Fruit fly (Drosophila melanogaster) whole organism, wandering third instar larva: ENCODE results near the gene CG17734.

ENCODE experiments used
- GATAd ChIP-seq: sonication (Bioruptor generic); optimal IDR thresholded peaks from 2 replicates; lab custom pipeline; 2016; ENCODE audit warnings: missing biosample characterization, missing genetic modification characterization
- Jra ChIP-seq: sonication (Bioruptor generic); optimal IDR thresholded peaks from 2 replicates; lab custom pipeline; 2016; ENCODE audit warnings: missing biosample characterization, missing genetic modification characterization
- h ChIP-seq: fragments of 200-800 bp; sonication (Bioruptor generic); optimal IDR thresholded peaks from 3 replicates; lab custom pipeline; 2016; ENCODE audit warnings: missing biosample characterization, mild to moderate bottlenecking, missing genetic modification characterization
- pan ChIP-seq: fragments of >200 bp; optimal IDR thresholded peaks from 2 replicates; lab custom pipeline; 2017
- usp ChIP-seq: fragments of >200 bp; optimal IDR thresholded peaks from 2 replicates; lab custom pipeline; 2017; ENCODE audit warnings: missing biosample characterization, missing genetic modification characterization

DNA sequence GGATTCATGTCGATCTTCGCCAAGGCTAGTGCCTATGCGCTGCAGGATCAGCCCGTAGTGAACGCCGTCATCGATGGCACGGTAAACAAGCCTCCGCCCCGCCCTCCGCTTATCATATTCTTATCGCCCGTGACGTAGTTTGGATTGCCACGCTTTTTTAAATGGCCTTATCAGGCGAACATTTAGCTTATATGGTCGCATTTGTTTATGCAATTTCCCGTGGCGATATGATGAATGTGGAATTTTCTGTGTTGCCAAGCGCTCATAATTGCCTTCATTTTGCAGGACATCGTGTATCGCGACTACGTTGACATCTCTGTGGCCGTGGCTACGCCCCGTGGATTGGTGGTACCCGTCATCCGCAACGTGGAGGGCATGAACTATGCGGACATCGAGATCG lies 2.0 kb upstream of the CG17734 start:
- no peak for TF ChIP-seq pan (lab: Kevin White, UChicago)
- TF ChIP-seq usp (GFP tag; lab: Kevin White, UChicago) = no peak
- TF ChIP-seq h = no peak
- TF ChIP-seq Jra = no peak
- no peak for TF ChIP-seq GATAd
